Worm (Caenorhabditis elegans): ENCODE measurements around the gene R07H5.11.
A peak's percentile ranks its signal among the peaks of the same experiment; 100 is the strongest.

The R07H5.11 gene

ce11 chrIV:11183991-11184390 is 18.6 kb upstream of the R07H5.11 start, which contains the start of gene nuaf-3:
Gene nuaf-3, plus strand, starts transcription at chrIV:11184291.
- TF ChIP-seq unc-86 (tag; optimal IDR thresholded peaks at IDR 0.05) (no peak), zag-1 (tag; optimal IDR thresholded peaks at IDR 0.05) (no peak), lsy-2 (tag; optimal IDR thresholded peaks at IDR 0.05) (no peak), nhr-90 (tag; optimal IDR thresholded peaks at IDR 0.05; ENCODE audit: poor library complexity) (no peak), skn-1 (tag; optimal IDR thresholded peaks at IDR 0.05) (no peak), fos-1 (tag; optimal IDR thresholded peaks at IDR 0.05) (no peak), ztf-4 (tag; optimal IDR thresholded peaks at IDR 0.05) (no peak), snpc-4 (tag; optimal IDR thresholded peaks at IDR 0.05) (no peak), unc-30 (tag; optimal IDR thresholded peaks at IDR 0.05) (no peak), ces-1 (GFP tag; optimal IDR thresholded peaks at IDR 0.05) (no peak)

- TF ChIP-seq nhr-47 (tag; optimal IDR thresholded peaks at IDR 0.05): no peak
These were observed 15.8 kb upstream of the R07H5.11 start, which contains the start of gene sdz-27 for ce11 chrIV:11186729-11187128. Gene sdz-27, plus strand, starts transcription at chrIV:11187029.

- no peak for TF ChIP-seq lin-15B (tag; optimal IDR thresholded peaks at IDR 0.05)
These were observed 13.2 kb upstream of the R07H5.11 start, which contains the start of gene fbxb-79 for ce11 chrIV:11189411-11189810. Gene fbxb-79, minus strand, starts transcription at chrIV:11189511.

- TF ChIP-seq isw-1 (GFP tag; IDR thresholded peaks at IDR 0.05): peak; percentile 15; the same call in 1 of the 2 replicates
- peak; percentile 2 for TF ChIP-seq rnt-1 (tag; optimal IDR thresholded peaks at IDR 0.05)
These were observed 3.6 kb upstream of the R07H5.11 start, which contains the start of gene R07H5.16 for ce11 chrIV:11198983-11199382. Gene R07H5.16, plus strand, starts transcription at chrIV:11199330.

ce11 chrIV:11200682-11201081 is 1.9 kb upstream of the R07H5.11 start:
- peak; percentile 30 for TF ChIP-seq nhr-19 (GFP tag; conservative IDR thresholded peaks at IDR 0.05)

- no peak for TF ChIP-seq aha-1 (tag; optimal IDR thresholded peaks at IDR 0.05)
These were observed 4.6 kb downstream of the R07H5.11 start, which contains the start of gene R07H5.9 for ce11 chrIV:11207186-11207585. Gene R07H5.9, plus strand, starts transcription at chrIV:11207486.

ce11 chrIV:11210781-11211256 is 8.3 kb downstream of the R07H5.11 start, which contains the start of gene adk-1:
Gene adk-1, minus strand, starts transcription at chrIV:11210831.
- no peak for TF ChIP-seq nhr-12 (tag; optimal IDR thresholded peaks at IDR 0.05)
- TF ChIP-seq snpc-4 (tag; optimal IDR thresholded peaks at IDR 0.05): no peak
- TF ChIP-seq fos-1 (tag; optimal IDR thresholded peaks at IDR 0.05): no peak
- TF ChIP-seq ama-1 (optimal IDR thresholded peaks at IDR 0.05): no peak
- peak; percentile 12 to 68 for TF ChIP-seq lin-35 (GFP tag; optimal IDR thresholded peaks at IDR 0.05)
- TF ChIP-seq jun-1 (tag; optimal IDR thresholded peaks at IDR 0.05): no peak
- TF ChIP-seq vab-15 (tag; optimal IDR thresholded peaks at IDR 0.05): no peak
- TF ChIP-seq nhr-77 (tag; optimal IDR thresholded peaks at IDR 0.05): no peak
- no peak for TF ChIP-seq pax-3 (tag; optimal IDR thresholded peaks at IDR 0.05)
- TF ChIP-seq blmp-1 (tag; optimal IDR thresholded peaks at IDR 0.05): peak; percentile 6
- no peak for TF ChIP-seq ets-5 (GFP tag; IDR thresholded peaks at IDR 0.05)
- no peak for TF ChIP-seq lin-15B (tag; optimal IDR thresholded peaks at IDR 0.05)
- peak; percentile 11 to 49 for TF ChIP-seq lsy-2 (tag; optimal IDR thresholded peaks at IDR 0.05)
- TF ChIP-seq elt-2 (tag; optimal IDR thresholded peaks at IDR 0.05): no peak
- TF ChIP-seq tbx-2 (tag; optimal IDR thresholded peaks at IDR 0.05): no peak
- peak in 2 of 3 experiments; percentile 57 to 75 for TF ChIP-seq dpl-1 (GFP tag; optimal IDR thresholded peaks at IDR 0.05)
- TF ChIP-seq aly-2 (tag; optimal IDR thresholded peaks at IDR 0.05): no peak
- TF ChIP-seq efl-3 (GFP tag; optimal IDR thresholded peaks at IDR 0.05): no peak
- no peak for TF ChIP-seq aha-1 (tag; optimal IDR thresholded peaks at IDR 0.05)
- TF ChIP-seq ceh-82 (tag; optimal IDR thresholded peaks at IDR 0.05): no peak
- TF ChIP-seq hlh-4 (tag; optimal IDR thresholded peaks at IDR 0.05): no peak
- no peak for TF ChIP-seq unc-130 (tag; optimal IDR thresholded peaks at IDR 0.05)
- TF ChIP-seq lir-3 (tag; optimal IDR thresholded peaks at IDR 0.05; ENCODE audit: poor library complexity): no peak
- peak in 1 of 2 experiments; percentile 68 for TF ChIP-seq efl-1 (optimal IDR thresholded peaks at IDR 0.05)
- peak; percentile 73 to 97 for TF ChIP-seq efl-1 (GFP tag; optimal IDR thresholded peaks at IDR 0.05 in 1 of 2)
- no peak for TF ChIP-seq swsn-7 (tag; optimal IDR thresholded peaks at IDR 0.05)
- TF ChIP-seq sox-4 (tag; optimal IDR thresholded peaks at IDR 0.05): no peak
- TF ChIP-seq xbp-1 (tag; optimal IDR thresholded peaks at IDR 0.05): peak; percentile 2
